Worm (Caenorhabditis elegans): ENCODE data around the gene F40G12.6.

Gene F40G12.6

ce11 chrV:14230788-14231583 lies 41.9 kb downstream of the F40G12.6 start:
- TF ChIP-seq attf-5 (GFP tag; optimal IDR thresholded peaks at IDR 0.05) (no peak), egrh-3 (GFP tag; IDR thresholded peaks at IDR 0.05) (no peak), ztf-3 (GFP tag; optimal IDR thresholded peaks at IDR 0.05) (no peak), D2030.7 (GFP tag; IDR thresholded peaks at IDR 0.05) (peak; percentile 51; the same call in 1 of the 2 replicates), aptf-3 (GFP tag; IDR thresholded peaks at IDR 0.05) (no peak), mes-4 (tag; optimal IDR thresholded peaks at IDR 0.05) (no peak), nhr-27 (tag; optimal IDR thresholded peaks at IDR 0.05) (no peak), lin-26 (GFP tag; IDR thresholded peaks at IDR 0.05) (peak; percentile 73; the same call in 1 of the 2 replicates), ceh-91 (GFP tag; IDR thresholded peaks at IDR 0.05) (no peak), pbrm-1 (GFP tag; IDR thresholded peaks at IDR 0.05) (peak; percentile 61; the same call in 1 of the 2 replicates), nfyb-1 (GFP tag; IDR thresholded peaks at IDR 0.05) (no peak), bed-1 (GFP tag; IDR thresholded peaks at IDR 0.05) (no peak), F57A8.1 (GFP tag; optimal IDR thresholded peaks at IDR 0.05) (no peak), C17E4.6 (GFP tag; IDR thresholded peaks at IDR 0.05) (no peak), hmg-20 (GFP tag; IDR thresholded peaks at IDR 0.05) (no peak), dpff-1 (tag; optimal IDR thresholded peaks at IDR 0.05) (no peak), nfya-2 (GFP tag; IDR thresholded peaks at IDR 0.05) (no peak), nhr-80 (tag; optimal IDR thresholded peaks at IDR 0.05) (no peak), hlh-12 (tag; optimal IDR thresholded peaks at IDR 0.05) (no peak), sea-2 (GFP tag; IDR thresholded peaks at IDR 0.05) (no peak), Y79H2A.3 (GFP tag; conservative IDR thresholded peaks at IDR 0.05) (no peak), athp-1 (tag; optimal IDR thresholded peaks at IDR 0.05) (no peak), lag-1 (GFP tag; IDR thresholded peaks at IDR 0.05) (no peak), dox-1 (GFP tag; IDR thresholded peaks at IDR 0.05) (no peak), dpl-1 (GFP tag; optimal IDR thresholded peaks at IDR 0.05) (no peak), gei-17 (GFP tag; optimal IDR thresholded peaks at IDR 0.05) (no peak), snpc-4 (GFP tag; optimal IDR thresholded peaks at IDR 0.05) (peak; percentile 0), snpc-4 (tag; optimal IDR thresholded peaks at IDR 0.05) (peak in 1 of 4 experiments; percentile 12), ets-4 (GFP tag; optimal IDR thresholded peaks at IDR 0.05) (no peak), Y53G8AR.9 (GFP tag; conservative IDR thresholded peaks at IDR 0.05) (no peak), madf-3 (GFP tag; IDR thresholded peaks at IDR 0.05) (no peak), lin-35 (GFP tag; optimal IDR thresholded peaks at IDR 0.05) (no peak), rpc-1 (optimal IDR thresholded peaks at IDR 0.05) (peak; percentile 55), rpc-1 (tag; optimal IDR thresholded peaks at IDR 0.05) (peak; percentile 80), hlh-26 (GFP tag; conservative IDR thresholded peaks at IDR 0.05) (no peak), mxl-1 (tag; optimal IDR thresholded peaks at IDR 0.05) (peak; percentile 7), B0019.2 (GFP tag; conservative IDR thresholded peaks at IDR 0.05) (no peak), bed-2 (GFP tag; IDR thresholded peaks at IDR 0.05) (no peak), ztf-25 (GFP tag; IDR thresholded peaks at IDR 0.05) (0 out of 2 replicates have a peak, but pooled peaks have one; percentile 37), Y56A3A.18 (GFP tag; IDR thresholded peaks at IDR 0.05) (no peak), Y67H2A.10 (GFP tag; conservative IDR thresholded peaks at IDR 0.05) (no peak), B0261.1 (tag; optimal IDR thresholded peaks at IDR 0.05) (peak; percentile 69), ceh-58 (GFP tag; IDR thresholded peaks at IDR 0.05) (no peak), ztf-22 (GFP tag; optimal IDR thresholded peaks at IDR 0.05) (no peak), F37B4.10 (GFP tag; IDR thresholded peaks at IDR 0.05) (no peak), snpc-1.3 (tag; optimal IDR thresholded peaks at IDR 0.05; ENCODE audit: insufficient read depth) (peak; percentile 54), F39B2.1 (GFP tag; IDR thresholded peaks at IDR 0.05) (no peak), hsf-1 (GFP tag; IDR thresholded peaks at IDR 0.05) (no peak), ztf-18 (tag; optimal IDR thresholded peaks at IDR 0.05) (peak; percentile 31)
